Worm (Caenorhabditis elegans): ENCODE data around the gene fbxa-95.

- no peak for TF ChIP-seq nhr-11 (tag; optimal IDR thresholded peaks at IDR 0.05)
- TF ChIP-seq ceh-14 (tag; optimal IDR thresholded peaks at IDR 0.05): no peak
- TF ChIP-seq ceh-48 (tag; optimal IDR thresholded peaks at IDR 0.05): no peak
- no peak for TF ChIP-seq K02D7.2 (tag; optimal IDR thresholded peaks at IDR 0.05)
- no peak for TF ChIP-seq T23F11.4 (GFP tag; optimal IDR thresholded peaks at IDR 0.05)
- no peak for TF ChIP-seq ama-1 (optimal IDR thresholded peaks at IDR 0.05)
- no peak for TF ChIP-seq ceh-6 (GFP tag; optimal IDR thresholded peaks at IDR 0.05)
These were observed 1.3 kb downstream of the fbxa-95 start, which contains the start of gene fbxa-94 for ce11 chrV:15572613-15573012.
